Worm (Caenorhabditis elegans) whole organism, dauer: ENCODE results near the gene C34F6.9.

Experiments
- unc-62 ChIP-seq: sonication (generic microtip); optimal IDR thresholded peaks from 2 replicates; lab custom pipeline; 2017; ENCODE audit warnings: missing biosample characterization, missing genetic modification reagents, missing genetic modification characterization

Gene C34F6.9

ce11 chrX:11226595-11226994, 4.1 kb upstream of the C34F6.9 start, which contains the start of gene C34F6.12:
TSS of gene C34F6.12 (minus strand) at chrX:11226695.
- no peak for TF ChIP-seq unc-62 (GFP tag; lab: Kevin White, UChicago)

DNA sequence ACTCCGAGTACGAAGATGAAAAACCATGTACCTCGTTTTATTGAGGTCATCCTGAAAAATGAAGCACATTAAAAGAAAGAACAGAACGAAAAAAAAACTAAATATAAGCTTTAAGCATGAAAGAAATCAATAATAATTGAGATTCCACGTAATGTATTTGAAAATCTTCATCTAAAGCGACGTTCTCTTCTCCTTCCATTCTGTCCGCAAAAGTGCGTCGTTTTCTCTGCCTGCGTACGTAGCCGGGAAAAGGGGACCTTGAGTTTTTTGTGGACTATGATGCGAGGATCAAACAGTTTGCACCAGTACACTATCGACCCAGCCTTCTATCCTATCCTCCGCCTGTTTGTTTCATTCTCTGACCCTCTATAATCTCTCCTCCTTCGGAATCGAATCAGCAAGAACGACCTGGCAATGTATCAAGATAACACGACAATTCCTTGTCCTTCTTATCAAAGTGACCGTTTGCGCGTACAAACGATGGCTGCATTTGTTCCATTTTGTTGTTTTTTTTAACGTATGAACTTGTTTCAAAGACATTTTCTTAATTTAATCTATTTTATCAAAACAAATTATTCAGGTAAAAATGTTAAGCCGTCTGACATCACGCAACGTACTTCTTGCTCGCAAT, 6.9 kb downstream of the C34F6.9 start, which contains the start of the genes C34F6.7 and idh-2:
Gene C34F6.7 (minus strand): TSS at position 51 of the 631 bp plus-strand sequence.
Gene idh-2 (plus strand): TSS at position 581 of the 631 bp plus-strand sequence.
- TF ChIP-seq unc-62 (GFP tag; lab: Kevin White, UChicago) = no peak

DNA sequence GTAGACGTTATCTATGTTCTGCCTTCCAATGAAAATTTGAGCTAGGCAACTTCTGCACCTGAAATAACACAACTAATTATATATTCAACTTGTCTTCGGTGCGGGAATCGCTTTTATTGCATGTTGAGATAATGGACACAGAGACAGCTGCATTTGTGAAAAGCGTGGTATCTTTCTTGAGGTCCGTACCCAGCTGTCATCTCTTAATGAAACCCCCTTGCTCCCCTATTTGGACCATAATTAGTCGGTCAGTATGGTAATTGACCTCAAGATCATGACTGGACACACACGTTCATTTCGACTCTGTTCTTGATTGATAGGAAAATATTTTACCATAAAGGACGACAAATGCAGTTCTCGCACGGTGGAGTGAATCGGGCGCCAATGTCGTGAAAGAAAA, 11.1 kb downstream of the C34F6.9 start:
- no peak for TF ChIP-seq unc-62 (GFP tag; lab: Kevin White, UChicago)

ce11 chrX:11210417-11210816, 12.0 kb downstream of the C34F6.9 start:
- no peak for TF ChIP-seq unc-62 (GFP tag; lab: Kevin White, UChicago)

DNA sequence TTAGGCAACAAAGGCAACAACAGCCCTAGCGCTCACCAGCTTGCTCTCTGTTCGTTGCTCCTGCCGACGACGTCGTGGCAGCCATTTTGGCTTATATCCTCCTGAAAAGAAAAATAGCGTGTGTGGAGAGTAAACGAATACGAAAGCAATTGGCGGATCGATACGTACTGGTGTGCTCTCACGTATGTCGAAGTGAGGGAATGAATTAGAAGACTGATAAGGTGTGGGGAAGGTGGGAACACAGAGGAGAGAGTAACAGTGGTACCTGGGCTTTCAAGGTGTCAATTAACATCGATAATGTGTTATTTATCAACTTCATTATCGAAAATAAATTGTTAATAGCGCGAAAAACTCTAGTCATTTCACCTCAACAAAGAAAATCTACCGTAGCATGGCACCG, 13.7 kb downstream of the C34F6.9 start, which contains the start of gene C34F6.5:
Gene C34F6.5 (minus strand): TSS at position 101 of the 400 bp plus-strand sequence.
- no peak for TF ChIP-seq unc-62 (GFP tag; lab: Kevin White, UChicago)

ce11 chrX:11206953-11207352, 15.5 kb downstream of the C34F6.9 start, which contains the start of gene hst-2:
TSS of gene hst-2 (minus strand) at chrX:11207155.
- TF ChIP-seq unc-62 (GFP tag; lab: Kevin White, UChicago) = no peak

DNA sequence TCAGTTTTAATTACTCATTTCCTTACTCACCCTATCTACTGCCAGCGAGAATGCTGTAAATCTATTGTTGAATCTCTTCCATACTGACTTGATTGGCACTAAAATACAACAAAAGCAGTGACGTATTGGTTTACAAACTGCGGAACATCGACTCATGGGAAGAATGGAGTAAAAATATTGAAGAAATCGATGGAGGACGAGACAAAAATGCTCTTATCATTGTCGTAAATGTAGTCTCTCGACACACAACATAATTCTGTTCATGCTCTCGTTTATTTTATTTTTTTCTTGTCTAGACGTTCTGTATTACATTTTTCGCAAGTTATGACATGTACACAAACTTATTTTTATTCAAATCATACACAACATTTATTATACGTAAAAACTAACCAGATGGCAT, 18.7 kb downstream of the C34F6.9 start, which contains the start of gene C34F6.11:
Gene C34F6.11 (minus strand): TSS at position 160 of the 400 bp plus-strand sequence.
- TF ChIP-seq unc-62 (GFP tag; lab: Kevin White, UChicago) = no peak

ce11 chrX:11201165-11201564, 21.3 kb downstream of the C34F6.9 start, which contains the start of gene col-179:
TSS of gene col-179 (plus strand) at chrX:11201465.
- TF ChIP-seq unc-62 (GFP tag; lab: Kevin White, UChicago) = no peak

- no peak for TF ChIP-seq unc-62 (GFP tag; lab: Kevin White, UChicago)
These were observed 23.3 kb downstream of the C34F6.9 start, which contains the start of gene col-178 for ce11 chrX:11199155-11199554. TSS of gene col-178 (plus strand) at chrX:11199455.

- no peak for TF ChIP-seq unc-62 (GFP tag; lab: Kevin White, UChicago)
These were observed 25.7 kb downstream of the C34F6.9 start, which contains the start of gene C34F6.1 for ce11 chrX:11196741-11197140. TSS of gene C34F6.1 (minus strand) at chrX:11196841.

DNA sequence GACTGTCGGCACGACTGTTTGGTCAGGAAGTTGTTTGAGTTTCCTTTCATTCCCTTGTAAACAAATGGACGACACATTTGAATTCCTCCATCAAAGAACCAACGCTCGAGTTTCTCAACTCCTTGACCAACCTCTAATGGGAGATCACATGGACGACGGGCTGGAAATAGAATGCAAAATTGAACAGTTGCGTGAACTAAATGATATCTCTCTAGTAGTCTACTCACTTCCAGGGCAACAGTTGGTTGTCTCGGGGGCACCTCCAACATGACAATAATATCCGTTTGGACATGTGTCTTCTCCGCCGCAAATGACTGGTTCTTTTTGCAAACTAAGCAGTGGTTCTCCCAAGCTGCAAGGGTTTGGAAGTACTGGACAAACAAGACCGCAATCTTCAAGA, 28.8 kb downstream of the C34F6.9 start:
- TF ChIP-seq unc-62 (GFP tag; lab: Kevin White, UChicago) = no peak

ce11 chrX:11190443-11190842, 32.0 kb downstream of the C34F6.9 start:
- no peak for TF ChIP-seq unc-62 (GFP tag; lab: Kevin White, UChicago)

DNA sequence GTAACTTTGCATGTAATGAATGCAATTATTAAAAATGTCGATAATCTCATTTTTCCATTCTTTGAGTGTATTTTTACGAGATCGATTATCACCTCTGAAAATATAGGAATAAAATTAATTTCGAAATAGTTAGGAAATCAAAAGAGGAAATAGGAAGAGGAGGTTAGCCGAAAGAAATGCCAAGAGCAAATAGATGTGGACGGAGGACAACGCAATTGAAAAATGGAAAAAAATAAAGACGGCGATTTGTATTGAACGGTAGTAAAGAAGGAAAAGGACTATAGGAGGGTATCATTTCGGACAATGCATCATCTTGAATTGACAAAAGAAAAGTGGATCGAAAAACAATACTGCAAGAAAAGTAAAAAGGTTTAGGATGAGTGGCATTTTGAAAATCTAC, 32.9 kb downstream of the C34F6.9 start, which contains the start of gene F13D2.1:
Gene F13D2.1 (minus strand): TSS at position 101 of the 400 bp plus-strand sequence.
- no peak for TF ChIP-seq unc-62 (GFP tag; lab: Kevin White, UChicago)

DNA sequence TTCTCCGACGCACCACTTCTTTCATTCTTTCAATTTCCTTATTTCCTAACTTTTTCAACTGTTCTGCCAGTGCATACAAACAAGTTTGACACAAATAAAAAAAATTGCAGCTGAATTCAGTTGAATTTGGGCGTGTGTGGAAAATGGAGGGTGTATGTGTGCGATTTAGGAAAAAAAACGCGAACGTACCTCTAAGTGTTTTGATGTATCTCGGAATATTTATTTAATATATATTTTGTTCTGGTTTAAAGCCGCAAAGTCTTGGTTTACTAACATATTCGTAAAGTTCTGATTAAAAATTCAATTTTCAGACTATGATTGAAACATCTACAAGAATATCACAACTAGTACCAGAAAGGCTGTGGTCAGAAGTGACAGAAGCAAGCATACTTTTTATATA, 36.9 kb downstream of the C34F6.9 start, which contains the start of gene gnrr-7:
Gene gnrr-7 (plus strand): TSS at position 301 of the 400 bp plus-strand sequence.
- no peak for TF ChIP-seq unc-62 (GFP tag; lab: Kevin White, UChicago)

ce11 chrX:11178599-11178998, 43.8 kb downstream of the C34F6.9 start, which contains the start of gene gnrr-6:
TSS of gene gnrr-6 (plus strand) at chrX:11178899.
- no peak for TF ChIP-seq unc-62 (GFP tag; lab: Kevin White, UChicago)
